Worm (Caenorhabditis elegans) whole organism, early embryonic: ENCODE data around the gene ZC504.1.
A peak's percentile ranks its signal among the peaks of the same experiment; 100 is the strongest.

ENCODE experiments used
- B0310.2 ChIP-seq: sonication (generic microtip); optimal IDR thresholded peaks from 2 replicates; lab custom pipeline; 2016; ENCODE audit warnings: mild to moderate bottlenecking, missing genetic modification characterization, missing compliant biosample characterization
- F13C5.2 ChIP-seq: sonication (generic microtip); optimal IDR thresholded peaks from 2 replicates; lab custom pipeline; 2017; ENCODE audit warnings: mild to moderate bottlenecking, missing genetic modification characterization, inconsistent platforms, missing compliant biosample characterization
- aly-1 ChIP-seq: sonication (generic microtip); optimal IDR thresholded peaks from 2 replicates; lab custom pipeline; 2016; ENCODE audit warnings: missing genetic modification characterization, missing compliant biosample characterization
- ama-1 ChIP-seq: fragments of 150-350 bp; optimal IDR thresholded peaks from 2 replicates; lab custom pipeline; 2014
- ceh-13 ChIP-seq: fragments of 200-800 bp; sonication (Bioruptor generic); optimal IDR thresholded peaks from 2 replicates; lab custom pipeline; 2018; ENCODE audit warnings: mild to moderate bottlenecking, missing genetic modification characterization, missing compliant biosample characterization
- ceh-36 ChIP-seq: sonication (generic microtip); optimal IDR thresholded peaks from 2 replicates; lab custom pipeline; 2016; ENCODE audit warnings: missing genetic modification characterization, inconsistent platforms, missing compliant biosample characterization
- ets-7 ChIP-seq: sonication (generic microtip); optimal IDR thresholded peaks from 2 replicates; lab custom pipeline; 2016; ENCODE audit warnings: missing genotype, missing genetic modification characterization, missing compliant biosample characterization
- flt-1 ChIP-seq: fragments of 200-800 bp; sonication (Bioruptor generic); IDR thresholded peaks from 2 replicates; pipeline ENCODE4 v1.3.6; 2022; ENCODE audit warnings: missing genetic modification characterization, missing compliant biosample characterization
- hmbx-1 ChIP-seq: sonication (generic microtip); optimal IDR thresholded peaks from 2 replicates; lab custom pipeline; 2016; ENCODE audit warnings: mild to moderate bottlenecking, missing genetic modification characterization, missing compliant biosample characterization
- hmg-4 ChIP-seq: fragments of 200-800 bp; sonication (Bioruptor generic); optimal IDR thresholded peaks from 2 replicates; lab custom pipeline; 2018; ENCODE audit warnings: mild to moderate bottlenecking, missing genetic modification characterization, missing compliant biosample characterization
- hnd-1 ChIP-seq: sonication (generic microtip); optimal IDR thresholded peaks from 2 replicates; lab custom pipeline; 2016; ENCODE audit warnings: missing genetic modification characterization, missing compliant biosample characterization
- pes-1 ChIP-seq: fragments of 200-800 bp; sonication (Bioruptor generic); IDR thresholded peaks from 2 replicates; pipeline ENCODE4 v1.3.6; 2022; ENCODE audit warnings: missing genetic modification reagents, missing genetic modification characterization, missing compliant biosample characterization
- scrt-1 ChIP-seq: fragments of 200-800 bp; sonication (Bioruptor generic); IDR thresholded peaks from 2 replicates; pipeline ENCODE4 v1.3.6; 2022; ENCODE audit warnings: missing genetic modification characterization, missing compliant biosample characterization
- sea-1 ChIP-seq: fragments of 200-800 bp; sonication (Bioruptor generic); conservative IDR thresholded peaks from 2 replicates; pipeline ENCODE4 v1.3.6; 2022; ENCODE audit warnings: missing genetic modification characterization, missing compliant biosample characterization
- tbx-11 ChIP-seq: fragments of 200-800 bp; sonication (Bioruptor generic); IDR thresholded peaks from 2 replicates; pipeline ENCODE4 v1.3.6; 2022; ENCODE audit warnings: missing genetic modification characterization, missing compliant biosample characterization
- tbx-37 ChIP-seq: fragments of 200-800 bp; sonication (Bioruptor generic); conservative IDR thresholded peaks from 2 replicates; pipeline ENCODE4 v1.3.6; 2022; ENCODE audit warnings: missing genetic modification reagents, missing genetic modification characterization, missing compliant biosample characterization
- tra-4 ChIP-seq: sonication (generic microtip); optimal IDR thresholded peaks from 2 replicates; lab custom pipeline; 2017; ENCODE audit warnings: missing genetic modification characterization, missing compliant biosample characterization

Gene ZC504.1

ce11 chrX:10422714-10423113 lies 15.8 kb downstream of the ZC504.1 start:
- TF ChIP-seq F13C5.2 (no peak), pes-1 (GFP tag; lab: Robert Waterston, UW) (no peak), ceh-36 (tag; lab: Kevin White, UChicago) (no peak), aly-1 (tag; lab: Kevin White, UChicago) (no peak), hmg-4 (GFP tag; lab: Kevin White, UChicago) (no peak), flt-1 (GFP tag; lab: Robert Waterston, UW) (no peak), ets-7 (tag; lab: Kevin White, UChicago) (no peak), scrt-1 (no peak), tbx-11 (GFP tag; lab: Robert Waterston, UW) (no peak), hmbx-1 (no peak)

DNA sequence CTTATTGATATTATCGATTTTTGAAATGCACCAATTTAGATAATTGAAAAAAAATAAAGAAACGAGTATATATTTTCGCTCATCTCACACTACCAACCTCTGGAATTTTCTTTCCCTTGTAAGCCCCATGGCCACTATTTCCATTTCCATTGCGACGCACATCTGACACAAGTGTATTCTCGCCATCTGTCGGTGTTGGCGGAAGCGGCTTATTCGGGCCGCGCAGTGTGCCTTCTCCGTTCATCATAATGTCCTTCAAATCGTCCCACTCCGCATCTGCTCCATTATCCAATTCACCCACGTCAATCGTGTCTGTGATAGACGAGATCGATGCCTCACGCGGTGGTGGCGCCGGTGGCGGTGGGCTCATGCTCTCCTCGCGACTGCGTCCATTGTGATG lies 17.8 kb downstream of the ZC504.1 start:
- TF ChIP-seq ets-7 (tag; lab: Kevin White, UChicago) (no peak), sea-1 (0 out of 2 replicates have a peak, but pooled peaks have one; percentile 47), B0310.2 (no peak)

- no peak for TF ChIP-seq ceh-36 (tag; lab: Kevin White, UChicago)
- TF ChIP-seq hmg-4 (GFP tag; lab: Kevin White, UChicago) = no peak
- no peak for TF ChIP-seq ceh-13 (GFP tag; lab: Kevin White, UChicago)
- no peak for TF ChIP-seq F13C5.2
- no peak for TF ChIP-seq tbx-11 (GFP tag; lab: Robert Waterston, UW)
- no peak for TF ChIP-seq aly-1 (tag; lab: Kevin White, UChicago)
- TF ChIP-seq flt-1 (GFP tag; lab: Robert Waterston, UW) = no peak
- no peak for TF ChIP-seq ama-1 (lab: Kevin White, UChicago)
- TF ChIP-seq hmbx-1 = no peak
- no peak for TF ChIP-seq ets-7 (tag; lab: Kevin White, UChicago)
- TF ChIP-seq B0310.2 = no peak
Observed at ce11 chrX:10428109-10428508, 21.2 kb downstream of the ZC504.1 start.

ce11 chrX:10428557-10428956 lies 21.6 kb downstream of the ZC504.1 start, which contains the start of gene mig-15:
mig-15 (minus strand) TSS chrX:10428657.
- no peak for TF ChIP-seq ceh-36 (tag; lab: Kevin White, UChicago)
- TF ChIP-seq sea-1 = no peak
- no peak for TF ChIP-seq flt-1 (GFP tag; lab: Robert Waterston, UW)
- no peak for TF ChIP-seq tbx-37 (GFP tag; lab: Robert Waterston, UW)
- no peak for TF ChIP-seq ceh-13 (GFP tag; lab: Kevin White, UChicago)
- no peak for TF ChIP-seq hmg-4 (GFP tag; lab: Kevin White, UChicago)
- TF ChIP-seq aly-1 (tag; lab: Kevin White, UChicago) = no peak
- TF ChIP-seq ama-1 (lab: Kevin White, UChicago) = no peak
- TF ChIP-seq scrt-1 = no peak
- TF ChIP-seq B0310.2 = no peak
- TF ChIP-seq F13C5.2 = no peak
- no peak for TF ChIP-seq pes-1 (GFP tag; lab: Robert Waterston, UW)
- no peak for TF ChIP-seq tbx-11 (GFP tag; lab: Robert Waterston, UW)
- no peak for TF ChIP-seq tra-4 (tag; lab: Kevin White, UChicago)
- no peak for TF ChIP-seq hnd-1 (tag; lab: Kevin White, UChicago)
- TF ChIP-seq hmbx-1 = no peak
- no peak for TF ChIP-seq ets-7 (tag; lab: Kevin White, UChicago)

DNA sequence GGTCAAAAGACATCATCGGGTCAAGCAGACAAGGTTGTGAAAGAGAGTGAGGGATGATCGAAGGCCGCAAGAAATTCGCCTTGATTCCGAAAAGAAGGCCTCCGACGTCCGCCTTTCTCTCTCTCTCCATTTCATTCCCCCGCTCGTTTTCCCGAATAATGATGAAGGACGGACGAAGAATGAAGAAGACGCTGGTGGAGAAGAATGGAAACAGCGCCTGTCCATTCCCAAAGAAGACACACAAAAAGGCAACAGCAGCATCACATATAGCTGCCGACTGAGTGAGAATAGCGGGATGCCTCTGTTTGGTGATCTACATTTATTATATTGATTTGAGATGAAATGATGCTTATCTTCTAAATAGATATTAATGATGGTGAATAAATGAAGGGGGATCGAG lies 22.3 kb downstream of the ZC504.1 start:
- no peak for TF ChIP-seq sea-1
- TF ChIP-seq F13C5.2 = no peak
- no peak for TF ChIP-seq tra-4 (tag; lab: Kevin White, UChicago)
- peak; percentile 18 for TF ChIP-seq hmg-4 (GFP tag; lab: Kevin White, UChicago)
- TF ChIP-seq aly-1 (tag; lab: Kevin White, UChicago) = no peak
- TF ChIP-seq hnd-1 (tag; lab: Kevin White, UChicago) = no peak
- no peak for TF ChIP-seq flt-1 (GFP tag; lab: Robert Waterston, UW)

DNA sequence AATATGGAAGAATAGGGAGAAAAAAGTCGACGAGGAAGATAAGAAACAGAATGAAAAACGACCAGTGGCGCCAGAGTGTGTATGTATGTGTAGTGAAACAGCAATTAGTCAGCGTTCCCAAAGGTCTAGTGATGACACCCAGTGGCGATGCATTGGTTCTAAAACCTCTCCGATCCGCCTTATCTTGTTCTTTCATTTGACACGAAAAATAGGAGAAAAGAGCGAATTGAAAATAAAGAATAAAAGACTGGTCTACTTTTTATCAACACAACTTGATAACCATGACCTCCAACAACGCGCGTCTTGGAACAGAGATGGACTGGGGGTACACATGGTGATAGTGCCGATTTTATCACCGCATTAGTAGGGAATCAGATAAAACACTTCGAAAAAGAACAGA lies 23.9 kb downstream of the ZC504.1 start:
- no peak for TF ChIP-seq aly-1 (tag; lab: Kevin White, UChicago)
- no peak for TF ChIP-seq ama-1 (lab: Kevin White, UChicago)
- TF ChIP-seq hnd-1 (tag; lab: Kevin White, UChicago) = no peak
- TF ChIP-seq ets-7 (tag; lab: Kevin White, UChicago) = no peak
- no peak for TF ChIP-seq tbx-11 (GFP tag; lab: Robert Waterston, UW)
- no peak for TF ChIP-seq ceh-13 (GFP tag; lab: Kevin White, UChicago)
- TF ChIP-seq hmbx-1 = no peak
- no peak for TF ChIP-seq flt-1 (GFP tag; lab: Robert Waterston, UW)
- no peak for TF ChIP-seq F13C5.2
- TF ChIP-seq tra-4 (tag; lab: Kevin White, UChicago) = no peak
- TF ChIP-seq scrt-1 = no peak
- TF ChIP-seq pes-1 (GFP tag; lab: Robert Waterston, UW) = no peak
- TF ChIP-seq sea-1 = no peak
- no peak for TF ChIP-seq tbx-37 (GFP tag; lab: Robert Waterston, UW)
- TF ChIP-seq hmg-4 (GFP tag; lab: Kevin White, UChicago) = no peak
- no peak for TF ChIP-seq ceh-36 (tag; lab: Kevin White, UChicago)
- no peak for TF ChIP-seq B0310.2

DNA sequence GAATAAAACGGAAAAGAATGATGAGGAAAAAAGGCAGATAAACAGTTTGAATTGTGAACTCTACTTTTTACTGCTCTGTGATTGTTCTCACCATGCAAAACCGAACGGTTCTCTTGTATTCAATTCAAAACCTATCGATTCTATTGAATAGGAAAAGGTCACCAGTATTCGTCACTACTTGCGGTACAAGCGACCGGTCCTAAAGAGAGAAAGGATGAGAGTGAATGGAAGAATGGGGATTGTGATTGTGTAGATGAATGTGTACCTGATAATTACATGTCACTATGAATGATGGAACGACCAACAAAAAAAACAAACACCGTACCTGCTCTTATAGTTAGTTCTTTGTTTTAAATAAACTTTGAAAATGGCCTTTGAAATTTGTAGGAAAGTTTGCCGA lies 25.8 kb downstream of the ZC504.1 start:
- no peak for TF ChIP-seq ets-7 (tag; lab: Kevin White, UChicago)
- no peak for TF ChIP-seq ama-1 (lab: Kevin White, UChicago)
- TF ChIP-seq hmbx-1 = no peak
- no peak for TF ChIP-seq pes-1 (GFP tag; lab: Robert Waterston, UW)
- no peak for TF ChIP-seq hmg-4 (GFP tag; lab: Kevin White, UChicago)
- TF ChIP-seq F13C5.2 = no peak
- TF ChIP-seq aly-1 (tag; lab: Kevin White, UChicago) = no peak
- no peak for TF ChIP-seq tbx-37 (GFP tag; lab: Robert Waterston, UW)
- no peak for TF ChIP-seq hnd-1 (tag; lab: Kevin White, UChicago)
- no peak for TF ChIP-seq tra-4 (tag; lab: Kevin White, UChicago)
- no peak for TF ChIP-seq B0310.2
- no peak for TF ChIP-seq scrt-1
- no peak for TF ChIP-seq tbx-11 (GFP tag; lab: Robert Waterston, UW)
- TF ChIP-seq sea-1 = no peak
- TF ChIP-seq ceh-13 (GFP tag; lab: Kevin White, UChicago) = no peak
- TF ChIP-seq ceh-36 (tag; lab: Kevin White, UChicago) = no peak
- no peak for TF ChIP-seq flt-1 (GFP tag; lab: Robert Waterston, UW)
